Fruit fly (Drosophila melanogaster) whole organism, larva: ENCODE data around the gene GstD4.
A peak's percentile ranks its signal among the peaks of the same experiment; 100 is the strongest.

ENCODE experiments used
- noc ChIP-seq: fragments of 200-800 bp; sonication (Bioruptor generic); optimal IDR thresholded peaks from 3 replicates; lab custom pipeline; 2019; ENCODE audit warnings: missing biosample characterization, mild to moderate bottlenecking, missing genetic modification characterization, moderate library complexity

The GstD4 gene

dm6 chr3R:12384274-12384673, 10.4 kb downstream of the GstD4 start:
- no peak for TF ChIP-seq noc

- no peak for TF ChIP-seq noc
Observed at dm6 chr3R:12385949-12386348, 12.0 kb downstream of the GstD4 start, which contains the start of gene Sol1. Gene Sol1, plus strand, starts transcription at chr3R:12386249.

- no peak for TF ChIP-seq noc
Observed at dm6 chr3R:12386965-12387364, 13.1 kb downstream of the GstD4 start, which contains the start of gene CG33098. Gene CG33098, plus strand, starts transcription at chr3R:12387188.

dm6 chr3R:12395880-12396279, 22.0 kb downstream of the GstD4 start, which contains the start of the genes CG10096 and CG10097:
Gene CG10096, minus strand, starts transcription at chr3R:12395980.
Gene CG10097, minus strand, starts transcription at chr3R:12395980.
- TF ChIP-seq noc, result no peak

dm6 chr3R:12398054-12398453, 24.2 kb downstream of the GstD4 start:
- TF ChIP-seq noc, result no peak

dm6 chr3R:12398620-12399247, 24.8 kb downstream of the GstD4 start, which contains the start of gene Cyp9f3:
Gene Cyp9f3, minus strand, starts transcription at chr3R:12398929.
- no peak for TF ChIP-seq noc

- TF ChIP-seq noc, result no peak
Observed at dm6 chr3R:12401672-12402296, 27.9 kb downstream of the GstD4 start, which contains the start of gene DNAlig3. Gene DNAlig3, minus strand, starts transcription at chr3R:12401839.

- peak; percentile 97 for TF ChIP-seq noc
Observed at dm6 chr3R:12402935-12403334, 29.0 kb downstream of the GstD4 start.

dm6 chr3R:12405134-12405533, 31.2 kb downstream of the GstD4 start:
- no peak for TF ChIP-seq noc

- no peak for TF ChIP-seq noc
Observed at dm6 chr3R:12405928-12406234, 32.0 kb downstream of the GstD4 start, which contains the start of gene Cyp9f2. Gene Cyp9f2, minus strand, starts transcription at chr3R:12406028.

dm6 chr3R:12406235-12407196, 32.6 kb downstream of the GstD4 start, which contains the start of gene CG5167:
Gene CG5167, plus strand, starts transcription at chr3R:12406532.
- peak; percentile 68 for TF ChIP-seq noc

- peak; percentile 37 for TF ChIP-seq noc
Observed at dm6 chr3R:12408160-12408559, 34.3 kb downstream of the GstD4 start, which contains the start of gene CG5196. Gene CG5196, plus strand, starts transcription at chr3R:12408316.

dm6 chr3R:12411449-12411848, 37.5 kb downstream of the GstD4 start:
- peak; percentile 63 for TF ChIP-seq noc

dm6 chr3R:12413274-12413958, 39.5 kb downstream of the GstD4 start, which contains the start of the genes Dip-C and pps:
Gene Dip-C, minus strand, starts transcription at chr3R:12413759.
Gene pps, plus strand, starts transcription at chr3R:12413828.
- no peak for TF ChIP-seq noc

- no peak for TF ChIP-seq noc
Observed at dm6 chr3R:12422379-12422975, 48.6 kb downstream of the GstD4 start, which contains the start of the genes Scgbeta and CG17202. Gene Scgbeta, minus strand, starts transcription at chr3R:12422429. Gene CG17202, plus strand, starts transcription at chr3R:12422768.
